Fruit fly (Drosophila melanogaster) whole organism, pupa: ENCODE results near the gene Hr39.

Experiments used
- CG17806 ChIP-seq: fragments of 200-800 bp; sonication (Bioruptor generic); optimal IDR thresholded peaks from 2 replicates; lab custom pipeline; 2018; ENCODE audit warnings: missing biosample characterization, mild to moderate bottlenecking, missing genetic modification characterization, moderate library complexity
- CG8301 ChIP-seq: fragments of 200-800 bp; sonication (Bioruptor generic); optimal IDR thresholded peaks from 2 replicates; lab custom pipeline; 2018; ENCODE audit warnings: missing biosample characterization, mild to moderate bottlenecking, missing genetic modification characterization
- D1 ChIP-seq: fragments of 200-800 bp; sonication (Bioruptor generic); optimal IDR thresholded peaks from 2 replicates; lab custom pipeline; 2018; ENCODE audit warnings: missing biosample characterization, mild to moderate bottlenecking, missing genetic modification characterization, moderate library complexity
- EcR ChIP-seq: fragments of 200-800 bp; sonication (Bioruptor generic); optimal IDR thresholded peaks from 3 replicates; lab custom pipeline; 2019; ENCODE audit warnings: missing biosample characterization, missing genetic modification characterization, mild to moderate bottlenecking, moderate library complexity, missing genetic modification reagents
- Ets98B ChIP-seq: fragments of 200-800 bp; sonication (Bioruptor generic); IDR thresholded peaks from 2 replicates; pipeline ENCODE4 v1.3.6; 2022; ENCODE audit warnings: missing biosample characterization, missing genetic modification characterization
- Pif1B ChIP-seq: fragments of 200-800 bp; sonication (Bioruptor generic); optimal IDR thresholded peaks from 3 replicates; lab custom pipeline; 2016; ENCODE audit warnings: missing biosample characterization, missing genetic modification characterization
- Snoo ChIP-seq: fragments of 200-800 bp; sonication (Bioruptor generic); optimal IDR thresholded peaks from 3 replicates; lab custom pipeline; 2017; ENCODE audit warnings: missing biosample characterization, mild to moderate bottlenecking, missing genetic modification characterization, inconsistent platforms
- gl ChIP-seq: fragments of 200-800 bp; sonication (Bioruptor generic); optimal IDR thresholded peaks from 2 replicates; lab custom pipeline; 2018; ENCODE audit warnings: missing biosample characterization, mild to moderate bottlenecking, missing genetic modification characterization

- TF ChIP-seq gl (tag; lab: Kevin White, UChicago) (no peak), CG8301 (tag; lab: Kevin White, UChicago) (no peak), Ets98B (GFP tag; lab: Robert Waterston, UW) (no peak), CG17806 (tag; lab: Kevin White, UChicago) (no peak), EcR (GFP tag; lab: Kevin White, UChicago) (no peak), D1 (tag; lab: Kevin White, UChicago) (no peak), Snoo (tag; lab: Kevin White, UChicago) (no peak), Pif1B (GFP tag; lab: Kevin White, UChicago) (no peak)
Measured at dm6 chr2L:21299564-21299963, 62.5 kb downstream of the Hr39 start.
